Fruit fly (Drosophila melanogaster) whole organism, embryonic: ENCODE measurements around the gene SmydA-2.

Experiments
- Atf3 ChIP-seq: fragments of 200-800 bp; sonication (Bioruptor generic); optimal IDR thresholded peaks from 3 replicates; lab custom pipeline; 2016; ENCODE audit warnings: missing biosample characterization, missing genetic modification characterization
- Blimp-1 ChIP-seq: fragments of 200-800 bp; sonication (Bioruptor generic); optimal IDR thresholded peaks from 3 replicates; lab custom pipeline; 2018; ENCODE audit warnings: missing biosample characterization, missing genetic modification characterization, mild to moderate bottlenecking, moderate library complexity, missing genetic modification reagents
- CG1024 ChIP-seq: fragments of 200-800 bp; sonication (Bioruptor generic); IDR thresholded peaks from 2 replicates; pipeline ENCODE4 v1.3.6; 2022; ENCODE audit warnings: missing biosample characterization, missing genetic modification characterization
- CG12155 ChIP-seq: fragments of 200-800 bp; sonication (Bioruptor generic); optimal IDR thresholded peaks from 3 replicates; lab custom pipeline; 2016; ENCODE audit warnings: missing biosample characterization, missing genetic modification characterization
- CG12299 ChIP-seq: fragments of 200-800 bp; sonication (Bioruptor generic); optimal IDR thresholded peaks from 2 replicates; lab custom pipeline; 2018; ENCODE audit warnings: missing biosample characterization, mild to moderate bottlenecking, missing genetic modification characterization
- CG12744 ChIP-seq: fragments of 200-800 bp; sonication (Bioruptor generic); optimal IDR thresholded peaks from 2 replicates; lab custom pipeline; 2016; ENCODE audit warnings: missing biosample characterization, missing genetic modification characterization
- CG12769 ChIP-seq: fragments of 200-800 bp; sonication (Bioruptor generic); optimal IDR thresholded peaks from 2 replicates; lab custom pipeline; 2019; ENCODE audit warnings: missing biosample characterization, mild to moderate bottlenecking, missing genetic modification characterization, moderate library complexity
- CG15011 ChIP-seq: fragments of 200-800 bp; sonication (Bioruptor generic); optimal IDR thresholded peaks from 3 replicates; lab custom pipeline; 2018; ENCODE audit warnings: missing biosample characterization, mild to moderate bottlenecking, missing genetic modification characterization
- CG15601 ChIP-seq: fragments of 200-800 bp; sonication (Bioruptor generic); optimal IDR thresholded peaks from 3 replicates; lab custom pipeline; 2019; ENCODE audit warnings: missing biosample characterization, mild to moderate bottlenecking, missing genetic modification characterization, moderate library complexity
- CG15696 ChIP-seq: fragments of 200-800 bp; sonication (Bioruptor generic); optimal IDR thresholded peaks from 2 replicates; lab custom pipeline; 2019; ENCODE audit warnings: missing biosample characterization, mild to moderate bottlenecking, missing genetic modification characterization, moderate library complexity
- CG16815 ChIP-seq: fragments of 200-800 bp; sonication (Bioruptor generic); optimal IDR thresholded peaks from 3 replicates; lab custom pipeline; 2017; ENCODE audit warnings: missing biosample characterization, mild to moderate bottlenecking, missing genetic modification characterization
- CG17186 ChIP-seq: fragments of 200-800 bp; sonication (Bioruptor generic); optimal IDR thresholded peaks from 3 replicates; lab custom pipeline; 2017; ENCODE audit warnings: missing biosample characterization, missing genetic modification reagents, missing genetic modification characterization
- CG18764 ChIP-seq: fragments of 200-800 bp; sonication (Bioruptor generic); optimal IDR thresholded peaks from 3 replicates; lab custom pipeline; 2016; ENCODE audit warnings: missing biosample characterization, missing genetic modification characterization
- CG34224 ChIP-seq: fragments of 200-800 bp; sonication (Bioruptor generic); IDR thresholded peaks from 3 replicates; pipeline ENCODE4 v1.3.6; 2022; ENCODE audit warnings: missing biosample characterization, missing genetic modification characterization; ENCODE audit not compliant: partially characterized antibody
- CG4424 ChIP-seq: fragments of 200-800 bp; sonication (Bioruptor generic); optimal IDR thresholded peaks from 3 replicates; lab custom pipeline; 2016; ENCODE audit warnings: missing biosample characterization, missing genetic modification characterization
- CG7745 ChIP-seq: fragments of 200-800 bp; sonication (Bioruptor generic); optimal IDR thresholded peaks from 2 replicates; lab custom pipeline; 2018; ENCODE audit warnings: missing biosample characterization, mild to moderate bottlenecking, missing genetic modification characterization, moderate library complexity
- CG8765 ChIP-seq: fragments of 200-800 bp; sonication (Bioruptor generic); IDR thresholded peaks from 2 replicates; pipeline ENCODE4 v1.3.6; 2022; ENCODE audit warnings: missing biosample characterization, missing genetic modification characterization
- CG9437 ChIP-seq: fragments of 200-800 bp; sonication (Bioruptor generic); optimal IDR thresholded peaks from 2 replicates; lab custom pipeline; 2018; ENCODE audit warnings: missing biosample characterization, mild to moderate bottlenecking, missing genetic modification characterization
- CG9817 ChIP-seq: fragments of 200-800 bp; sonication (Bioruptor generic); optimal IDR thresholded peaks from 2 replicates; lab custom pipeline; 2018; ENCODE audit warnings: missing biosample characterization, mild to moderate bottlenecking, missing genetic modification characterization, moderate library complexity
- Deaf1 ChIP-seq: fragments of 200-800 bp; optimal IDR thresholded peaks from 3 replicates; lab custom pipeline; 2019; ENCODE audit warnings: missing biosample characterization, mild to moderate bottlenecking, missing genetic modification characterization, moderate library complexity
- ERR ChIP-seq: fragments of 200-800 bp; sonication (Bioruptor generic); optimal IDR thresholded peaks from 2 replicates; lab custom pipeline; 2016; ENCODE audit warnings: missing biosample characterization, missing genetic modification characterization
- Gug ChIP-seq: fragments of 200-800 bp; sonication (Bioruptor generic); IDR thresholded peaks from 4 replicates; pipeline ENCODE4 v1.3.6; 2022; ENCODE audit warnings: missing biosample characterization, missing genetic modification characterization
- Hr3 ChIP-seq: fragments of 200-800 bp; sonication (Bioruptor generic); optimal IDR thresholded peaks from 3 replicates; lab custom pipeline; 2016; ENCODE audit warnings: missing biosample characterization, missing genetic modification characterization
- Hr51 ChIP-seq, 2 experiments: fragments of 200-800 bp; sonication (Bioruptor generic); optimal IDR thresholded peaks; 2 replicates in 1 of 2; 3 replicates in 1 of 2; lab custom pipeline; 2016 to 2018; ENCODE audit warnings: missing biosample characterization in 2 of 2, missing genetic modification characterization in 2 of 2, mild to moderate bottlenecking in 1 of 2, moderate library complexity in 1 of 2
- Hr78 ChIP-seq, 2 experiments: fragments of 200-800 bp in 1 of 2; fragments of >200 bp in 1 of 2; sonication (Bioruptor generic) in 1 of 2; optimal IDR thresholded peaks; 2 replicates each; lab custom pipeline; 2017 to 2019; ENCODE audit warnings: missing biosample characterization in 2 of 2, missing genetic modification characterization in 2 of 2, mild to moderate bottlenecking in 1 of 2, moderate library complexity in 1 of 2
- NC2α ChIP-seq: fragments of 200-800 bp; sonication (Bioruptor generic); optimal IDR thresholded peaks from 2 replicates; lab custom pipeline; 2016; ENCODE audit warnings: missing biosample characterization, missing genetic modification characterization
- Sox102F ChIP-seq: fragments of 200-800 bp; sonication (Bioruptor generic); optimal IDR thresholded peaks from 2 replicates; lab custom pipeline; 2018; ENCODE audit warnings: missing biosample characterization, mild to moderate bottlenecking, missing genetic modification characterization, moderate library complexity
- Taf1 ChIP-seq: fragments of 200-800 bp; sonication (Bioruptor generic); IDR thresholded peaks from 2 replicates; pipeline ENCODE4 v1.3.6; 2022; ENCODE audit warnings: missing biosample characterization, missing genetic modification characterization
- Vsx1 ChIP-seq: fragments of 200-800 bp; sonication (Bioruptor generic); optimal IDR thresholded peaks from 2 replicates; lab custom pipeline; 2017; ENCODE audit warnings: missing biosample characterization, mild to moderate bottlenecking, missing genetic modification characterization, missing genetic modification reagents
- ato ChIP-seq: fragments of 200-800 bp; sonication (Bioruptor generic); IDR thresholded peaks from 2 replicates; pipeline ENCODE4 v1.3.6; 2022; ENCODE audit warnings: missing biosample characterization, missing genetic modification characterization; ENCODE audit not compliant: partially characterized antibody
- btn ChIP-seq: fragments of 200-800 bp; sonication (Bioruptor generic); optimal IDR thresholded peaks from 2 replicates; lab custom pipeline; 2016; ENCODE audit warnings: missing biosample characterization, missing genetic modification characterization
- ci ChIP-seq: fragments of 200-800 bp; sonication (Bioruptor generic); IDR thresholded peaks from 3 replicates; pipeline ENCODE4 v1.3.6; 2022; ENCODE audit warnings: missing biosample characterization, missing genetic modification characterization
- crc ChIP-seq: fragments of 200-800 bp; sonication (Bioruptor generic); optimal IDR thresholded peaks from 2 replicates; lab custom pipeline; 2016; ENCODE audit warnings: missing biosample characterization, missing genetic modification characterization
- ems ChIP-seq: fragments of 200-800 bp; sonication (Bioruptor generic); optimal IDR thresholded peaks from 3 replicates; lab custom pipeline; 2016; ENCODE audit warnings: missing biosample characterization, missing genetic modification characterization
- gem ChIP-seq: fragments of 200-800 bp; sonication (Bioruptor generic); optimal IDR thresholded peaks from 2 replicates; lab custom pipeline; 2019; ENCODE audit warnings: missing biosample characterization, mild to moderate bottlenecking, missing genetic modification characterization, moderate library complexity
- insv ChIP-seq, 2 experiments: fragments of 200-800 bp; sonication (Bioruptor generic); optimal IDR thresholded peaks; 3 replicates each; lab custom pipeline; 2016 to 2018; ENCODE audit warnings: missing biosample characterization in 2 of 2, missing genetic modification characterization in 2 of 2
- knrl ChIP-seq: fragments of 200-800 bp; sonication (Bioruptor generic); IDR thresholded peaks from 3 replicates; pipeline ENCODE4 v1.3.6; 2022; ENCODE audit warnings: missing biosample characterization, missing genetic modification characterization; ENCODE audit not compliant: partially characterized antibody
- lmd ChIP-seq: fragments of 200-800 bp; sonication (Bioruptor generic); IDR thresholded peaks from 2 replicates; pipeline ENCODE4 v1.3.6; 2022; ENCODE audit warnings: missing biosample characterization, missing genetic modification characterization
- lola ChIP-seq, 3 experiments: fragments of >200 bp in 2 of 3; fragments of 200-800 bp in 1 of 3; sonication (Bioruptor generic) in 1 of 3; optimal IDR thresholded peaks; 2 replicates each; lab custom pipeline; 2017 to 2019; ENCODE audit warnings: missing biosample characterization in 3 of 3, missing genetic modification characterization in 3 of 3, mild to moderate bottlenecking in 1 of 3, moderate library complexity in 1 of 3
- lov ChIP-seq, 2 experiments: fragments of 200-800 bp in 1 of 2; fragments of >200 bp in 1 of 2; sonication (Bioruptor generic) in 1 of 2; IDR thresholded peaks in 1 of 2; optimal IDR thresholded peaks in 1 of 2; 2 replicates in 1 of 2; 3 replicates in 1 of 2; pipeline versions ENCODE4 v1.3.6 to Lab custom; 2017 to 2022; ENCODE audit warnings: missing biosample characterization in 1 of 2, missing genetic modification characterization in 1 of 2
- otp ChIP-seq: fragments of 200-800 bp; sonication (Bioruptor generic); IDR thresholded peaks from 3 replicates; pipeline ENCODE4, ENCODE4 v1.3.6; 2022; ENCODE audit warnings: missing biosample characterization, missing genetic modification characterization
- schlank ChIP-seq: fragments of 200-800 bp; sonication (Bioruptor generic); optimal IDR thresholded peaks from 2 replicates; lab custom pipeline; 2018; ENCODE audit warnings: missing biosample characterization, mild to moderate bottlenecking, missing genetic modification characterization
- scrt ChIP-seq: fragments of 200-800 bp; sonication (Bioruptor generic); optimal IDR thresholded peaks from 2 replicates; lab custom pipeline; 2018; ENCODE audit warnings: missing biosample characterization, mild to moderate bottlenecking, missing genetic modification characterization, moderate library complexity
- sens ChIP-seq: fragments of 200-800 bp; sonication (Bioruptor generic); peaks from one replicate; lab custom pipeline; 2016; ENCODE audit warnings: missing biosample characterization, missing genetic modification characterization
- toy ChIP-seq: fragments of 200-800 bp; sonication (Bioruptor generic); IDR thresholded peaks from 2 replicates; pipeline ENCODE4 v1.3.6; 2022; ENCODE audit warnings: missing biosample characterization, missing genetic modification characterization
- ttk ChIP-seq: fragments of 200-800 bp; sonication (Bioruptor generic); IDR thresholded peaks from 2 replicates; pipeline ENCODE4 v2.1.2; 2022; ENCODE audit warnings: missing biosample characterization, missing genetic modification characterization
- tx ChIP-seq: fragments of 200-800 bp; sonication (Bioruptor generic); optimal IDR thresholded peaks from 2 replicates; lab custom pipeline; 2016; ENCODE audit warnings: missing biosample characterization, missing genetic modification characterization
- vvl ChIP-seq: fragments of 200-800 bp; sonication (Bioruptor generic); IDR thresholded peaks from 2 replicates; pipeline ENCODE4 v1.3.6; 2022; ENCODE audit warnings: missing biosample characterization, missing genetic modification characterization
- zfh1 ChIP-seq: fragments of 200-800 bp; sonication (Bioruptor generic); IDR thresholded peaks from 3 replicates; pipeline ENCODE4 v1.3.6; 2022; ENCODE audit warnings: missing biosample characterization, missing genetic modification characterization

The SmydA-2 gene

dm6 chr3L:18988055-18988819 is 14.8 kb downstream of the SmydA-2 start, which contains the start of gene CG11619 (continued):
- no peak for TF ChIP-seq Hr51 (GFP tag; optimal IDR thresholded peaks at IDR 0.05; lab: Kevin White, UChicago)
- TF ChIP-seq crc (GFP tag; lab: Kevin White, UChicago) = no peak
- TF ChIP-seq CG9437 (GFP tag; lab: Kevin White, UChicago) = no peak
- TF ChIP-seq zfh1 (GFP tag; lab: Robert Waterston, UW) = no peak
- TF ChIP-seq Taf1 (GFP tag; lab: Robert Waterston, UW) = no peak
- no peak for TF ChIP-seq schlank (tag; lab: Kevin White, UChicago)
- no peak for TF ChIP-seq CG18764 (GFP tag; lab: Kevin White, UChicago)
- no peak for TF ChIP-seq Gug
- TF ChIP-seq gem (tag; lab: Kevin White, UChicago) = peak; percentile 10
- TF ChIP-seq CG12744 (GFP tag; lab: Kevin White, UChicago) = no peak
- no peak for TF ChIP-seq Atf3
- no peak for TF ChIP-seq CG1024
- TF ChIP-seq lov (optimal IDR thresholded peaks at IDR 0.05; lab: Kevin White, UChicago) = no peak
- no peak for TF ChIP-seq lov (GFP tag; IDR thresholded peaks at IDR 0.05; lab: Robert Waterston, UW)
- no peak for TF ChIP-seq ttk (GFP tag; lab: Robert Waterston, UW)
- no peak for TF ChIP-seq knrl (GFP tag; lab: Robert Waterston, UW)
- no peak for TF ChIP-seq scrt
- no peak for TF ChIP-seq lmd (GFP tag; lab: Robert Waterston, UW)
- peak; percentile 38 for TF ChIP-seq sens (GFP tag; lab: Kevin White, UChicago)
- no peak for TF ChIP-seq CG9817 (tag; lab: Kevin White, UChicago)
- TF ChIP-seq Deaf1 (tag; lab: Kevin White, UChicago) = peak; percentile 32
- no peak for TF ChIP-seq Hr3 (GFP tag; lab: Kevin White, UChicago)
- TF ChIP-seq toy (GFP tag; lab: Robert Waterston, UW) = no peak
- no peak for TF ChIP-seq tx (GFP tag; lab: Kevin White, UChicago)
- TF ChIP-seq CG15696 = no peak
- TF ChIP-seq CG34224 (GFP tag; lab: Robert Waterston, UW) = no peak
- peak; percentile 8 for TF ChIP-seq Vsx1 (GFP tag; lab: Kevin White, UChicago)
- no peak for TF ChIP-seq CG16815
- TF ChIP-seq NC2α (GFP tag; lab: Kevin White, UChicago) = no peak
- TF ChIP-seq ERR = no peak
- peak; percentile 93 for TF ChIP-seq Blimp-1 (GFP tag; lab: Kevin White, UChicago)
- TF ChIP-seq Hr78 (GFP tag; optimal IDR thresholded peaks at IDR 0.05; lab: Kevin White, UChicago) = peak in 1 of 2 experiments; percentile 44
- TF ChIP-seq ems = no peak
- no peak for TF ChIP-seq CG15011 (GFP tag; lab: Kevin White, UChicago)
- TF ChIP-seq CG12769 = peak; percentile 34
- no peak for TF ChIP-seq lola (GFP tag; optimal IDR thresholded peaks at IDR 0.05; lab: Kevin White, UChicago)
- TF ChIP-seq CG15601 (tag; lab: Kevin White, UChicago) = no peak
- TF ChIP-seq CG4424 (GFP tag; lab: Kevin White, UChicago) = no peak
- TF ChIP-seq ci = no peak
- no peak for TF ChIP-seq CG12155
- peak; percentile 43; the same call in 1 of the 3 replicates for TF ChIP-seq otp (GFP tag; lab: Robert Waterston, UW)
- TF ChIP-seq CG7745 = no peak
- TF ChIP-seq Sox102F (GFP tag; lab: Kevin White, UChicago) = no peak
- TF ChIP-seq CG17186 = no peak
- no peak for TF ChIP-seq btn (GFP tag; lab: Kevin White, UChicago)
- no peak for TF ChIP-seq CG8765
- no peak for TF ChIP-seq insv (GFP tag; optimal IDR thresholded peaks at IDR 0.05; lab: Kevin White, UChicago)
- no peak for TF ChIP-seq CG12299 (tag; lab: Kevin White, UChicago)
- TF ChIP-seq vvl (GFP tag; lab: Robert Waterston, UW) = 0 out of 2 replicates have a peak, but pooled peaks have one; percentile 37
- TF ChIP-seq ato (GFP tag; lab: Robert Waterston, UW) = no peak
